Worm (Caenorhabditis elegans): Measurements from ENCODE around the gene K08B12.3.
A peak's percentile ranks its signal among the peaks of the same experiment; 100 is the strongest.

Gene K08B12.3

ce11 chrV:6244631-6245030, 9.7 kb downstream of the K08B12.3 start (continued):
- TF ChIP-seq pha-4 (GFP tag; IDR thresholded peaks at IDR 0.05) = no peak
- TF ChIP-seq pha-4 (tag; optimal IDR thresholded peaks at IDR 0.05) = no peak
- TF ChIP-seq rbr-2 (tag; optimal IDR thresholded peaks at IDR 0.05) = peak; percentile 23
- no peak for TF ChIP-seq lim-7 (GFP tag; IDR thresholded peaks at IDR 0.05)
- no peak for TF ChIP-seq Y5F2A.4 (GFP tag; optimal IDR thresholded peaks at IDR 0.05)
- no peak for TF ChIP-seq zip-2 (tag; optimal IDR thresholded peaks at IDR 0.05)
- no peak for TF ChIP-seq daf-12 (tag; optimal IDR thresholded peaks at IDR 0.05)
- TF ChIP-seq lin-13 (GFP tag; optimal IDR thresholded peaks at IDR 0.05) = no peak
- no peak for TF ChIP-seq ces-1 (GFP tag; optimal IDR thresholded peaks at IDR 0.05)
- TF ChIP-seq D1046.2 (GFP tag; IDR thresholded peaks at IDR 0.05) = no peak
- TF ChIP-seq nhr-10 (tag; optimal IDR thresholded peaks at IDR 0.05) = no peak
- peak; percentile 26 for TF ChIP-seq mep-1 (tag; optimal IDR thresholded peaks at IDR 0.05)
- no peak for TF ChIP-seq daf-19 (GFP tag; conservative IDR thresholded peaks at IDR 0.05)
- no peak for TF ChIP-seq cey-2 (tag; optimal IDR thresholded peaks at IDR 0.05; ENCODE audit: borderline replicate concordance, insufficient read depth)
- TF ChIP-seq Y48G9A.11 (GFP tag; IDR thresholded peaks at IDR 0.05) = no peak
- TF ChIP-seq F37D6.2 (tag; optimal IDR thresholded peaks at IDR 0.05) = peak; percentile 40
- TF ChIP-seq nhr-77 (tag; optimal IDR thresholded peaks at IDR 0.05) = no peak
- peak; percentile 59 for TF ChIP-seq aha-1 (tag)
- no peak for TF ChIP-seq nhr-102 (tag; optimal IDR thresholded peaks at IDR 0.05)
- no peak for TF ChIP-seq tra-1 (GFP tag; IDR thresholded peaks at IDR 0.05)
- TF ChIP-seq ceh-32 (tag; optimal IDR thresholded peaks at IDR 0.05; ENCODE audit: poor library complexity) = no peak
- peak; percentile 71 for TF ChIP-seq nhr-11 (tag; optimal IDR thresholded peaks at IDR 0.05)
- TF ChIP-seq nhr-111 (GFP tag; optimal IDR thresholded peaks at IDR 0.05) = no peak
- TF ChIP-seq mdt-29 (GFP tag; IDR thresholded peaks at IDR 0.05) = no peak
- TF ChIP-seq madf-9 (GFP tag; conservative IDR thresholded peaks at IDR 0.05) = no peak
- TF ChIP-seq daf-8 (GFP tag; IDR thresholded peaks at IDR 0.05) = no peak
- TF ChIP-seq ctbp-1 (GFP tag; IDR thresholded peaks at IDR 0.05) = peak; percentile 50; the same call in 1 of the 2 replicates
- TF ChIP-seq attf-4 (tag; optimal IDR thresholded peaks at IDR 0.05) = no peak
- TF ChIP-seq mdl-1 (tag; optimal IDR thresholded peaks at IDR 0.05) = peak in 1 of 2 experiments; percentile 60
- TF ChIP-seq set-16 (GFP tag; IDR thresholded peaks at IDR 0.05) = no peak
- no peak for TF ChIP-seq nhr-76 (tag; optimal IDR thresholded peaks at IDR 0.05)
- TF ChIP-seq lsy-2 (tag; optimal IDR thresholded peaks at IDR 0.05) = no peak
- no peak for TF ChIP-seq pqm-1 (tag; optimal IDR thresholded peaks at IDR 0.05)
- no peak for TF ChIP-seq mxl-3 (GFP tag; optimal IDR thresholded peaks at IDR 0.05)
- no peak for TF ChIP-seq zag-1 (tag; optimal IDR thresholded peaks at IDR 0.05)
- no peak for TF ChIP-seq zfp-2 (tag; optimal IDR thresholded peaks at IDR 0.05)
- TF ChIP-seq dve-1 (tag; optimal IDR thresholded peaks at IDR 0.05; ENCODE audit: insufficient read depth) = no peak
- no peak for TF ChIP-seq unc-62 (GFP tag; optimal IDR thresholded peaks at IDR 0.05 in 1 of 2)
- no peak for TF ChIP-seq unc-62 (tag; optimal IDR thresholded peaks at IDR 0.05)
- no peak for TF ChIP-seq F49E8.2 (tag; optimal IDR thresholded peaks at IDR 0.05; ENCODE audit: borderline replicate concordance)
- no peak for TF ChIP-seq skn-1 (tag; optimal IDR thresholded peaks at IDR 0.05)
- TF ChIP-seq nhr-48 (tag; optimal IDR thresholded peaks at IDR 0.05) = peak; percentile 86
- TF ChIP-seq spr-1 (tag; optimal IDR thresholded peaks at IDR 0.05) = no peak
- TF ChIP-seq nhr-237 (tag; optimal IDR thresholded peaks at IDR 0.05) = no peak
- no peak for TF ChIP-seq dpl-1 (GFP tag; optimal IDR thresholded peaks at IDR 0.05)
- no peak for TF ChIP-seq arid-1 (GFP tag; conservative IDR thresholded peaks at IDR 0.05)
- TF ChIP-seq ceh-44 (GFP tag; IDR thresholded peaks at IDR 0.05) = no peak
